Fruit fly (Drosophila melanogaster) whole organism, wandering third instar larva: ENCODE results near the gene Shal.

Experiments
- N ChIP-seq: fragments of >200 bp; optimal IDR thresholded peaks from 2 replicates; lab custom pipeline; 2018; ENCODE audit warnings: missing biosample characterization, missing external identifiers, missing genetic modification characterization
- h ChIP-seq: fragments of 200-800 bp; sonication (Bioruptor generic); optimal IDR thresholded peaks from 3 replicates; lab custom pipeline; 2016; ENCODE audit warnings: missing biosample characterization, mild to moderate bottlenecking, missing genetic modification characterization
- rgr ChIP-seq: fragments of 200-800 bp; sonication (Bioruptor generic); optimal IDR thresholded peaks from 3 replicates; lab custom pipeline; 2016; ENCODE audit warnings: missing biosample characterization, mild to moderate bottlenecking, missing genetic modification characterization
- sv ChIP-seq: fragments of 200-800 bp; sonication (Bioruptor generic); optimal IDR thresholded peaks from 3 replicates; lab custom pipeline; 2016; ENCODE audit warnings: missing biosample characterization, missing genetic modification characterization

- TF ChIP-seq sv (GFP tag; lab: Kevin White, UChicago) (no peak), rgr (GFP tag; lab: Kevin White, UChicago) (peak; percentile 30), N (GFP tag; lab: Kevin White, UChicago) (no peak), h (GFP tag; lab: Kevin White, UChicago) (no peak)
These were observed 27.0 kb downstream of the Shal start for dm6 chr3L:19557197-19557995.
